Fruit fly (Drosophila melanogaster) whole organism, adult: ENCODE data around the gene HP1c.

Source experiments
- CG11617 ChIP-seq: fragments of 200-800 bp; sonication (Bioruptor generic); optimal IDR thresholded peaks from 2 replicates; lab custom pipeline; 2017; ENCODE audit warnings: mild to moderate bottlenecking, missing biosample characterization, missing genetic modification reagents, missing genetic modification characterization
- CG14711 ChIP-seq: fragments of 200-800 bp; sonication (Bioruptor generic); optimal IDR thresholded peaks from 2 replicates; lab custom pipeline; 2018; ENCODE audit warnings: missing biosample characterization, mild to moderate bottlenecking, missing genetic modification characterization, moderate library complexity
- Mnt ChIP-seq: fragments of 200-800 bp; sonication (Bioruptor generic); optimal IDR thresholded peaks from 2 replicates; lab custom pipeline; 2016; ENCODE audit warnings: missing biosample characterization, mild to moderate bottlenecking, missing genetic modification characterization
- kay ChIP-seq: fragments of 200-800 bp; sonication (Bioruptor generic); peaks from one replicate; lab custom pipeline; 2016; ENCODE audit warnings: missing biosample characterization, missing genetic modification characterization, borderline replicate concordance
- tj ChIP-seq: fragments of 200-800 bp; sonication (Bioruptor generic); optimal IDR thresholded peaks from 3 replicates; lab custom pipeline; 2017; ENCODE audit warnings: missing biosample characterization, mild to moderate bottlenecking, missing genetic modification characterization, moderate library complexity
- toe ChIP-seq: fragments of 200-800 bp; sonication (Bioruptor generic); optimal IDR thresholded peaks from 2 replicates; lab custom pipeline; 2016; ENCODE audit warnings: missing biosample characterization, missing genetic modification characterization

DNA sequence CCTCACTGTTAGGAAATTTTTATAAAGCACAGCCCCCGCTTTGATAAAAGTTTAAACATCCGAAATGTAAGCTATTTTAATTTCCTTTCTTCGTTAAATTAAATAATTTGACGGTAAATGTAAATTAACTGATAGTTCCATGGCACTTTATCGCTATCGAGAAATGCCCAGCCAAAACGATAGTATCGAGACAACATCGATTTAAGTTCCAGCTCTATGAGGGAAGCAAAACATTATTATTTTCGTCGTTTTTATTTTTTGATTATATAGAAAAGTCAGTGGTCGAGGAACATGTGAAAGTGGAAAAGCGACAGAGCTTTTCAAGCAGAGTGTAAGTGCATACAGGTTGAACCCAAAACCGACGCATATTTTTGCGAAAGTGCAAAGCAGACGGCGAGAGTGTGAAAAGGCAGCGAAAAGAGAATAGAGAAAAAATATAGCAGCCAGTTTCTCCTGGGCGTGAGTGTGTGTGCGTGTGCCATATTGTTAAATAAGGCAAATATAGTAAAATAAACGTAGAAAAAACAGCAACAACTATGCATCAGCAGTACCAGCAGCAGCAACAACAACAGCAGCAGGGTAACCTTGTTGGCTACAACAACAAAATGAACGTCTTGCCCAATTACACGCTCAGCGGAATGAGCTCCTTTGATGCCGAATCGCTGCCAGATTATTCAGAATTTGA is 18.5 kb upstream of the HP1c start, which contains the start of gene CG45049:
- TF ChIP-seq CG14711 (tag; lab: Kevin White, UChicago) (no peak), kay (no peak), CG11617 (GFP tag; lab: Kevin White, UChicago) (no peak), toe (GFP tag; lab: Kevin White, UChicago) (no peak), tj (GFP tag; lab: Kevin White, UChicago) (peak; percentile 34), Mnt (GFP tag; lab: Kevin White, UChicago) (no peak)
